Worm (Caenorhabditis elegans) whole organism, L2 larva: ENCODE measurements around the gene srh-243.

Source experiments
- ZK546.5 ChIP-seq: sonication (generic microtip); optimal IDR thresholded peaks from 2 replicates; lab custom pipeline; 2017; ENCODE audit warnings: missing biosample characterization, missing genetic modification characterization
- ama-1 ChIP-seq: fragments of 150-350 bp; optimal IDR thresholded peaks from 2 replicates; lab custom pipeline; 2018; ENCODE audit warnings: inconsistent platforms
- blmp-1 ChIP-seq: sonication (generic microtip); optimal IDR thresholded peaks from 2 replicates; lab custom pipeline; 2017; ENCODE audit warnings: missing genetic modification characterization, mild to moderate bottlenecking, missing compliant biosample characterization, antibody characterized with exemption, moderate library complexity; ENCODE audit not compliant: insufficient read depth
- ceh-82 ChIP-seq: fragments of 150-350 bp; optimal IDR thresholded peaks from 2 replicates; lab custom pipeline; 2014; ENCODE audit warnings: missing biosample characterization, missing genetic modification characterization
- lin-13 ChIP-seq: fragments of 150-350 bp; optimal IDR thresholded peaks from 2 replicates; lab custom pipeline; 2014; ENCODE audit warnings: missing biosample characterization, missing genetic modification reagents, missing genetic modification characterization
- lsy-2 ChIP-seq, 2 experiments: fragments of 150-350 bp in 1 of 2; sonication (generic microtip) in 1 of 2; optimal IDR thresholded peaks; 2 replicates each; lab custom pipeline; 2014 to 2017; ENCODE audit warnings: missing biosample characterization in 2 of 2, missing genetic modification characterization in 2 of 2
- nhr-12 ChIP-seq: fragments of 150-350 bp; optimal IDR thresholded peaks from 2 replicates; lab custom pipeline; 2014; ENCODE audit warnings: missing biosample characterization, missing genetic modification characterization
- nhr-23 ChIP-seq: fragments of 150-350 bp; optimal IDR thresholded peaks from 2 replicates; lab custom pipeline; 2014; ENCODE audit warnings: missing biosample characterization, missing genetic modification reagents, missing genetic modification characterization
- snpc-4 ChIP-seq: fragments of 150-350 bp; optimal IDR thresholded peaks from 2 replicates; lab custom pipeline; 2014; ENCODE audit warnings: missing biosample characterization, missing genetic modification characterization
- unc-62 ChIP-seq: fragments of 150-350 bp; optimal IDR thresholded peaks from 2 replicates; lab custom pipeline; 2014; ENCODE audit warnings: missing biosample characterization, missing genetic modification reagents, missing genetic modification characterization

ce11 chrV:2848290-2848937, 21.8 kb upstream of the srh-243 start, which contains the start of gene srj-49:
- TF ChIP-seq ZK546.5 (tag; lab: Kevin White, UChicago) (no peak), nhr-12 (tag; lab: Kevin White, UChicago) (no peak), nhr-23 (tag; lab: Kevin White, UChicago) (no peak), blmp-1 (tag; lab: Kevin White, UChicago) (no peak), unc-62 (GFP tag; lab: Kevin White, UChicago) (no peak), ceh-82 (tag; lab: Kevin White, UChicago) (no peak), ama-1 (lab: Kevin White, UChicago) (no peak), lsy-2 (tag; optimal IDR thresholded peaks at IDR 0.05; lab: Kevin White, UChicago) (no peak), snpc-4 (tag; lab: Kevin White, UChicago) (no peak), lin-13 (GFP tag; lab: Kevin White, UChicago) (no peak)
